Fruit fly (Drosophila melanogaster): ENCODE data around the gene CG32191.

CG32191 gene

dm6 chr3L:17791495-17791894 lies 17.5 kb downstream of the CG32191 start (continued):
- TF ChIP-seq CG9727 (GFP tag; optimal IDR thresholded peaks at IDR 0.05) (peak; percentile 7), zfh2 (GFP tag; optimal IDR thresholded peaks at IDR 0.05) (no peak), CG18764 (GFP tag; optimal IDR thresholded peaks at IDR 0.05) (no peak), oc (tag; optimal IDR thresholded peaks at IDR 0.05) (no peak), cato (GFP tag; optimal IDR thresholded peaks at IDR 0.05; ENCODE audit: borderline replicate concordance) (no peak), CG11398 (GFP tag; optimal IDR thresholded peaks at IDR 0.05) (no peak), Trl (optimal IDR thresholded peaks at IDR 0.05) (no peak), Trl (GFP tag; optimal IDR thresholded peaks at IDR 0.05) (no peak), bcd (GFP tag; optimal IDR thresholded peaks at IDR 0.05) (peak; percentile 3), CkIIα-i1 (GFP tag; IDR thresholded peaks at IDR 0.05) (no peak), pros (GFP tag; optimal IDR thresholded peaks at IDR 0.05) (no peak), CG11085 (GFP tag; IDR thresholded peaks at IDR 0.05) (no peak), pfk (GFP tag; optimal IDR thresholded peaks at IDR 0.05) (peak; percentile 4), ase (GFP tag; IDR thresholded peaks at IDR 0.05) (no peak), cad (GFP tag; optimal IDR thresholded peaks at IDR 0.05) (no peak), fd64A (GFP tag; optimal IDR thresholded peaks at IDR 0.05) (no peak), Lhr (GFP tag; optimal IDR thresholded peaks at IDR 0.05) (no peak), E2f1 (GFP tag; IDR thresholded peaks at IDR 0.05) (no peak), ab (GFP tag; optimal IDR thresholded peaks at IDR 0.05) (no peak), CG10267 (tag; optimal IDR thresholded peaks at IDR 0.05) (no peak), scrt (GFP tag; optimal IDR thresholded peaks at IDR 0.05) (no peak), CG13424 (tag; optimal IDR thresholded peaks at IDR 0.05) (no peak), sr (GFP tag; IDR thresholded peaks at IDR 0.05) (no peak), CG6791 (GFP tag; IDR thresholded peaks at IDR 0.05; ENCODE audit: partially characterized antibody) (no peak), CG12299 (tag; optimal IDR thresholded peaks at IDR 0.05) (peak; percentile 53), eve (GFP tag; optimal IDR thresholded peaks at IDR 0.05) (no peak), hkb (optimal IDR thresholded peaks at IDR 0.05) (no peak), hkb (GFP tag; IDR thresholded peaks at IDR 0.05) (no peak), CG17568 (GFP tag; optimal IDR thresholded peaks at IDR 0.05) (peak; percentile 63), ranshi (GFP tag; IDR thresholded peaks at IDR 0.05) (no peak), CG34224 (GFP tag; IDR thresholded peaks at IDR 0.05; ENCODE audit: partially characterized antibody) (no peak), E2f2 (GFP tag; IDR thresholded peaks at IDR 0.05) (no peak), Tbp (GFP tag; optimal IDR thresholded peaks at IDR 0.05) (no peak), az2 (GFP tag; optimal IDR thresholded peaks at IDR 0.05) (no peak), CG11504 (tag; optimal IDR thresholded peaks at IDR 0.05) (no peak), CG4282 (GFP tag; optimal IDR thresholded peaks at IDR 0.05) (no peak), Ptx1 (GFP tag; IDR thresholded peaks at IDR 0.05) (no peak), knrl (GFP tag; IDR thresholded peaks at IDR 0.05; ENCODE audit: partially characterized antibody) (no peak), nerfin-1 (tag; optimal IDR thresholded peaks at IDR 0.05) (no peak), CG17385 (GFP tag; optimal IDR thresholded peaks at IDR 0.05) (peak; percentile 24), CG10274 (GFP tag; optimal IDR thresholded peaks at IDR 0.05) (no peak), Meics (GFP tag; optimal IDR thresholded peaks at IDR 0.05) (peak; percentile 81), dysf (GFP tag; IDR thresholded peaks at IDR 0.05) (no peak), grn (GFP tag; optimal IDR thresholded peaks at IDR 0.05) (no peak), Hmx (GFP tag; optimal IDR thresholded peaks at IDR 0.05) (no peak), Sry-β (GFP tag; optimal IDR thresholded peaks at IDR 0.05) (no peak), B-H1 (GFP tag; IDR thresholded peaks at IDR 0.05) (no peak), CG12071 (GFP tag; optimal IDR thresholded peaks at IDR 0.05) (peak; percentile 46), tap (tag; optimal IDR thresholded peaks at IDR 0.05) (no peak), tgo (GFP tag; IDR thresholded peaks at IDR 0.05) (no peak), HLHmδ (GFP tag; optimal IDR thresholded peaks at IDR 0.05) (no peak), bigmax (GFP tag; optimal IDR thresholded peaks at IDR 0.05) (no peak), Fer1 (GFP tag; optimal IDR thresholded peaks at IDR 0.05) (no peak)

Data from whole organism, embryonic.